Worm (Caenorhabditis elegans) whole organism, mixed stage, embryonic: ENCODE measurements around the gene R13D7.2.

Experiments used
- M03D4.4 ChIP-seq: sonication (generic microtip); optimal IDR thresholded peaks from 2 replicates; lab custom pipeline; 2017; ENCODE audit warnings: mild to moderate bottlenecking, missing genetic modification characterization, missing compliant biosample characterization
- blmp-1 ChIP-seq: fragments of 150-350 bp; optimal IDR thresholded peaks from 2 replicates; lab custom pipeline; 2014; ENCODE audit warnings: missing biosample characterization, missing genetic modification characterization
- ceh-39 ChIP-seq: fragments of 150-350 bp; optimal IDR thresholded peaks from 2 replicates; lab custom pipeline; 2014; ENCODE audit warnings: missing biosample characterization, missing genetic modification characterization
- ceh-43 ChIP-seq: fragments of 200-800 bp; sonication (Bioruptor generic); optimal IDR thresholded peaks from 2 replicates; lab custom pipeline; 2018; ENCODE audit warnings: mild to moderate bottlenecking, missing genetic modification characterization, moderate library complexity, missing compliant biosample characterization
- elt-1 ChIP-seq: sonication (generic microtip); optimal IDR thresholded peaks from 2 replicates; lab custom pipeline; 2017; ENCODE audit warnings: missing genetic modification characterization, mild to moderate bottlenecking, missing compliant biosample characterization, antibody characterized with exemption, moderate library complexity, borderline replicate concordance; ENCODE audit not compliant: insufficient read depth
- elt-3 ChIP-seq: fragments of 150-350 bp; optimal IDR thresholded peaks from 2 replicates; lab custom pipeline; 2014; ENCODE audit warnings: missing biosample characterization, missing genetic modification characterization
- flh-1 ChIP-seq: fragments of 200-800 bp; sonication (Bioruptor generic); optimal IDR thresholded peaks from 2 replicates; lab custom pipeline; 2018; ENCODE audit warnings: mild to moderate bottlenecking, missing genetic modification characterization, moderate library complexity, missing compliant biosample characterization
- mls-2 ChIP-seq: sonication (generic microtip); optimal IDR thresholded peaks from 2 replicates; lab custom pipeline; 2016; ENCODE audit warnings: mild to moderate bottlenecking, missing genetic modification characterization, moderate library complexity, missing compliant biosample characterization
- nhr-237 ChIP-seq: fragments of 150-350 bp; optimal IDR thresholded peaks from 2 replicates; lab custom pipeline; 2014; ENCODE audit warnings: missing biosample characterization, missing genetic modification characterization
- nhr-76 ChIP-seq: sonication (generic microtip); optimal IDR thresholded peaks from 2 replicates; lab custom pipeline; 2017; ENCODE audit warnings: missing biosample characterization, missing genetic modification characterization
- pha-4 ChIP-seq: fragments of 150-350 bp; optimal IDR thresholded peaks from 2 replicates; lab custom pipeline; 2018; ENCODE audit warnings: missing biosample characterization, missing genetic modification reagents, missing genetic modification characterization
- snpc-4 ChIP-seq: fragments of 150-350 bp; optimal IDR thresholded peaks from 2 replicates; lab custom pipeline; 2014; ENCODE audit warnings: missing biosample characterization, missing genetic modification characterization
- unc-62 ChIP-seq: fragments of 150-350 bp; optimal IDR thresholded peaks from 2 replicates; lab custom pipeline; 2014; ENCODE audit warnings: missing biosample characterization, missing genetic modification reagents, missing genetic modification characterization

DNA sequence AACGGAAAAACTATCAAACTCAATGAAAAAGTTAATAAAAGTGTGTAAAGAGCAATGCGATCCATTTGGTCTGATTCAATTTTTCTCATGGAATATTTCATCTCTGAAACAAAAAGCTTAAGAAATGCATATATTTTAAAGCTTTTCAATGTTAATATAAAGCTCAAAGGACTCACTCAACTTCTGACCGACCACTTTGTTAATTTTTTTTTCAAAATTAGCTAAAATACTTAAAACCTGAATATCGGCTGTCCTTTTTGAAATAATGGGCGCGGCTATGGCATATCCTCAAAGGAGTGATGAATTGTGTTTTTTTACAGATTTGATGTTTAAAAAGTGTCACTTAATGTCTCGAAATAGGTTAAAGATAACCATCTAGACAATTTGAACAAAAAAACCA is 19.9 kb upstream of the R13D7.2 start, which contains the start of gene C02H6.1:
- TF ChIP-seq M03D4.4 (tag; lab: Kevin White, UChicago) (no peak), mls-2 (tag; lab: Kevin White, UChicago) (no peak), ceh-43 (no peak), nhr-237 (tag; lab: Kevin White, UChicago) (no peak), pha-4 (tag; lab: Kevin White, UChicago) (no peak), unc-62 (GFP tag; lab: Kevin White, UChicago) (no peak), flh-1 (GFP tag; lab: Kevin White, UChicago) (no peak), ceh-39 (tag; lab: Kevin White, UChicago) (no peak), elt-1 (tag; lab: Kevin White, UChicago) (no peak), nhr-76 (tag; lab: Kevin White, UChicago) (no peak), blmp-1 (tag; lab: Kevin White, UChicago) (no peak), snpc-4 (tag; lab: Kevin White, UChicago) (no peak), elt-3 (tag; lab: Kevin White, UChicago) (no peak)
